Fruit fly (Drosophila melanogaster) whole organism, embryonic: ENCODE results near the gene CG34290.

Experiments
- CG3726 ChIP-seq: fragments of 200-800 bp; sonication (Bioruptor generic); IDR thresholded peaks from 3 replicates; pipeline ENCODE4, ENCODE4 v1.3.6; 2022; ENCODE audit warnings: missing biosample characterization, missing genetic modification characterization
- CG6683 ChIP-seq: fragments of 200-800 bp; sonication (Bioruptor generic); optimal IDR thresholded peaks from 2 replicates; lab custom pipeline; 2017; ENCODE audit warnings: missing biosample characterization, mild to moderate bottlenecking, missing genetic modification characterization, missing genetic modification reagents
- crc ChIP-seq: fragments of 200-800 bp; sonication (Bioruptor generic); optimal IDR thresholded peaks from 2 replicates; lab custom pipeline; 2016; ENCODE audit warnings: missing biosample characterization, missing genetic modification characterization
- sens ChIP-seq: fragments of 200-800 bp; sonication (Bioruptor generic); peaks from one replicate; lab custom pipeline; 2016; ENCODE audit warnings: missing biosample characterization, missing genetic modification characterization

DNA sequence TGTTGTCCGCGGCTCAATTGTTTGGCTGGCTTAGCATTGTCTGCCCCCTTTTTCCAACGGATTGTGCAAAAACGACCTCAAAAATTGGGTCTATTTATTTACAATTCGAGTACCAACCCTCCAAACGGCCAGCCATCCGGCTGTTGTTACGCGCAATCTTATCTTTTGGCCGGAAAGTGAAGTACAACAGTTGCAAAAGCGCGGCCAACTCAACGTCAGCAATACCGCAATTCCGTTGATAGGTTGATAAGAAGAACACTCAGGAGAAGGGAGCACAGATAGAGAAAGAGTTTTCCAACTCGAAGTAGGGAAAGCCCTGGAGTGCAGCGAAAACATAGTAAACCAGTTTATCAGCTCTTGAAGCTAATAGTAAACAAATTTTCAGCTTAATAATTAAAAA lies 7.3 kb upstream of the CG34290 start:
- TF ChIP-seq CG3726 = no peak
- no peak for TF ChIP-seq CG6683 (GFP tag; lab: Kevin White, UChicago)
- TF ChIP-seq sens (GFP tag; lab: Kevin White, UChicago) = no peak
- no peak for TF ChIP-seq crc
